Fruit fly (Drosophila melanogaster): Measurements from ENCODE around the gene CG4045.

Gene CG4045

dm6 chrX:2041312-2041918 lies 34.3 kb downstream of the CG4045 start, which contains the start of gene CG4313 (continued):
- TF ChIP-seq Gsc (GFP tag; IDR thresholded peaks at IDR 0.05) (no peak), cas (GFP tag; IDR thresholded peaks at IDR 0.05) (0 out of 2 replicates have a peak, but pooled peaks have one; percentile 47), CTCF (GFP tag; optimal IDR thresholded peaks at IDR 0.05) (no peak), Poxn (GFP tag; IDR thresholded peaks at IDR 0.05) (no peak), chif (GFP tag; optimal IDR thresholded peaks at IDR 0.05) (peak; percentile 60 to 62), Hr78 (GFP tag; optimal IDR thresholded peaks at IDR 0.05) (no peak), HLH3B (GFP tag; IDR thresholded peaks at IDR 0.05) (peak; percentile 27; the same call in 1 of the 2 replicates), CG12659 (GFP tag; optimal IDR thresholded peaks at IDR 0.05) (peak; percentile 59), CG13894 (tag; optimal IDR thresholded peaks at IDR 0.05) (peak; percentile 60), nom (GFP tag; optimal IDR thresholded peaks at IDR 0.05) (no peak), insv (GFP tag; optimal IDR thresholded peaks at IDR 0.05) (no peak), gcm (GFP tag; optimal IDR thresholded peaks at IDR 0.05) (peak; percentile 49), CG11247 (GFP tag; IDR thresholded peaks at IDR 0.05) (peak; percentile 48; the same call in 1 of the 2 replicates), hth (optimal IDR thresholded peaks at IDR 0.05) (no peak), dmrt99B (tag; optimal IDR thresholded peaks at IDR 0.05) (peak; percentile 52), repo (GFP tag; optimal IDR thresholded peaks at IDR 0.05) (peak; percentile 52), Mrtf (GFP tag; IDR thresholded peaks at IDR 0.05) (peak; percentile 61; the same call in 2 of the 3 replicates), CG18764 (GFP tag; optimal IDR thresholded peaks at IDR 0.05) (peak; percentile 12), CG9876 (GFP tag; optimal IDR thresholded peaks at IDR 0.05) (peak; percentile 33), CG17802 (tag; optimal IDR thresholded peaks at IDR 0.05) (peak; percentile 1), Bteb2 (GFP tag; optimal IDR thresholded peaks at IDR 0.05) (peak; percentile 23), CG15601 (tag; optimal IDR thresholded peaks at IDR 0.05) (peak; percentile 49), CG1602 (GFP tag; optimal IDR thresholded peaks at IDR 0.05) (peak; percentile 67), BtbVII (GFP tag; optimal IDR thresholded peaks at IDR 0.05) (peak; percentile 52), wdn (GFP tag; IDR thresholded peaks at IDR 0.05) (0 out of 2 replicates have a peak, but pooled peaks have one; percentile 22), Oaz (GFP tag; IDR thresholded peaks at IDR 0.05) (peak; percentile 53; the same call in 1 of the 2 replicates), bab2 (GFP tag; optimal IDR thresholded peaks at IDR 0.05) (peak; percentile 75), Dll (GFP tag; IDR thresholded peaks at IDR 0.05; ENCODE audit: partially characterized antibody) (peak; percentile 95), Jarid2 (GFP tag; optimal IDR thresholded peaks at IDR 0.05) (no peak), CG4820 (GFP tag; optimal IDR thresholded peaks at IDR 0.05) (peak; percentile 65), CG4854 (GFP tag; optimal IDR thresholded peaks at IDR 0.05) (peak; percentile 39), NC2β (GFP tag; optimal IDR thresholded peaks at IDR 0.05) (peak; percentile 49), Hr51 (GFP tag; optimal IDR thresholded peaks at IDR 0.05) (peak; percentile 51 to 69), CkIIα-i1 (GFP tag; IDR thresholded peaks at IDR 0.05) (no peak), CG1024 (GFP tag; IDR thresholded peaks at IDR 0.05) (peak; percentile 36; the same call in 1 of the 2 replicates), CG11398 (GFP tag; optimal IDR thresholded peaks at IDR 0.05) (peak; percentile 71), CG8924 (tag; optimal IDR thresholded peaks at IDR 0.05) (peak; percentile 70), CG8290 (GFP tag; optimal IDR thresholded peaks at IDR 0.05) (peak; percentile 73), CG8290 (tag; optimal IDR thresholded peaks at IDR 0.05) (peak in 1 of 2 experiments; percentile 87), ab (GFP tag; optimal IDR thresholded peaks at IDR 0.05) (peak; percentile 52), nau (GFP tag; optimal IDR thresholded peaks at IDR 0.05) (peak; percentile 6), sna (GFP tag; IDR thresholded peaks at IDR 0.05; ENCODE audit: partially characterized antibody) (peak; percentile 83), HLH54F (GFP tag; optimal IDR thresholded peaks at IDR 0.05) (peak; percentile 75), CG12942 (GFP tag; optimal IDR thresholded peaks at IDR 0.05) (peak; percentile 46), dati (GFP tag; IDR thresholded peaks at IDR 0.05) (no peak), trh (GFP tag; optimal IDR thresholded peaks at IDR 0.05) (no peak), Fer1 (GFP tag; optimal IDR thresholded peaks at IDR 0.05) (peak; percentile 63), Sry-δ (GFP tag; optimal IDR thresholded peaks at IDR 0.05) (peak; percentile 88), CG13296 (GFP tag; optimal IDR thresholded peaks at IDR 0.05) (peak; percentile 62), lilli (GFP tag; optimal IDR thresholded peaks at IDR 0.05) (peak; percentile 85)

Data from whole organism, embryonic.